Fruit fly (Drosophila melanogaster) whole organism, embryonic: ENCODE data around the gene CG10038.

Experiments used
- Ada2b ChIP-seq: fragments of 200-800 bp; sonication (Bioruptor generic); IDR thresholded peaks from 2 replicates; pipeline ENCODE4 v1.3.6; 2022; ENCODE audit warnings: missing biosample characterization, missing genetic modification characterization
- B-H1 ChIP-seq: fragments of 200-800 bp; sonication (Bioruptor generic); IDR thresholded peaks from 3 replicates; pipeline ENCODE4 v1.3.6; 2022; ENCODE audit warnings: missing biosample characterization, missing genetic modification characterization
- Bgb ChIP-seq: fragments of 200-800 bp; sonication (Bioruptor generic); IDR thresholded peaks from 2 replicates; pipeline ENCODE4 v1.3.6; 2022; ENCODE audit warnings: missing biosample characterization, missing genetic modification characterization; ENCODE audit not compliant: partially characterized antibody
- CG10267 ChIP-seq: fragments of 200-800 bp; sonication (Bioruptor generic); optimal IDR thresholded peaks from 2 replicates; lab custom pipeline; 2018; ENCODE audit warnings: missing biosample characterization, mild to moderate bottlenecking, missing genetic modification characterization, moderate library complexity
- CG11093 ChIP-seq: fragments of 200-800 bp; sonication (Bioruptor generic); IDR thresholded peaks from 3 replicates; pipeline ENCODE4 v1.3.6; 2022; ENCODE audit warnings: missing biosample characterization, missing genetic modification characterization
- CG11695 ChIP-seq: fragments of 200-800 bp; sonication (Bioruptor generic); IDR thresholded peaks from 3 replicates; pipeline ENCODE4 v1.3.6; 2022; ENCODE audit warnings: missing biosample characterization, missing genetic modification characterization
- CG12659 ChIP-seq: fragments of 200-800 bp; sonication (Bioruptor generic); optimal IDR thresholded peaks from 3 replicates; lab custom pipeline; 2017; ENCODE audit warnings: mild to moderate bottlenecking, missing biosample characterization, missing genetic modification reagents, missing genetic modification characterization
- CG14014 ChIP-seq: fragments of 200-800 bp; sonication (Bioruptor generic); IDR thresholded peaks from 2 replicates; pipeline ENCODE4 v1.3.6; 2022; ENCODE audit warnings: missing biosample characterization, missing genetic modification characterization
- CG14710 ChIP-seq: fragments of 200-800 bp; sonication (Bioruptor generic); optimal IDR thresholded peaks from 3 replicates; lab custom pipeline; 2019; ENCODE audit warnings: missing biosample characterization, mild to moderate bottlenecking, missing genetic modification characterization, moderate library complexity
- CG15269 ChIP-seq: fragments of 200-800 bp; sonication (Bioruptor generic); optimal IDR thresholded peaks from 2 replicates; lab custom pipeline; 2018; ENCODE audit warnings: missing biosample characterization, mild to moderate bottlenecking, missing genetic modification characterization, moderate library complexity
- CG17802 ChIP-seq: fragments of 200-800 bp; sonication (Bioruptor generic); optimal IDR thresholded peaks from 2 replicates; lab custom pipeline; 2018; ENCODE audit warnings: missing biosample characterization, mild to moderate bottlenecking, missing genetic modification characterization, moderate library complexity
- CG2116 ChIP-seq: fragments of 200-800 bp; sonication (Bioruptor generic); optimal IDR thresholded peaks from 3 replicates; lab custom pipeline; 2018; ENCODE audit warnings: missing biosample characterization, mild to moderate bottlenecking, missing genetic modification characterization
- CG2678 ChIP-seq: fragments of 200-800 bp; sonication (Bioruptor generic); optimal IDR thresholded peaks from 3 replicates; lab custom pipeline; 2019; ENCODE audit warnings: missing biosample characterization, mild to moderate bottlenecking, missing genetic modification characterization, moderate library complexity
- CG2875 ChIP-seq: fragments of 200-800 bp; sonication (Bioruptor generic); optimal IDR thresholded peaks from 2 replicates; lab custom pipeline; 2017; ENCODE audit warnings: missing biosample characterization, mild to moderate bottlenecking, missing genetic modification characterization, missing genetic modification reagents
- CG2889 ChIP-seq: fragments of 200-800 bp; sonication (Bioruptor generic); IDR thresholded peaks from 3 replicates; pipeline ENCODE4 v1.3.6; 2022; ENCODE audit warnings: missing biosample characterization, missing genetic modification characterization
- CG30403 ChIP-seq: fragments of 200-800 bp; sonication (Bioruptor generic); optimal IDR thresholded peaks from 3 replicates; lab custom pipeline; 2016; ENCODE audit warnings: missing biosample characterization, missing genetic modification characterization
- CG30431 ChIP-seq: fragments of 200-800 bp; sonication (Bioruptor generic); optimal IDR thresholded peaks from 2 replicates; lab custom pipeline; 2017; ENCODE audit warnings: missing biosample characterization, missing genetic modification characterization
- CG31441 ChIP-seq: fragments of 200-800 bp; sonication (Bioruptor generic); IDR thresholded peaks from 2 replicates; pipeline ENCODE4 v1.3.6; 2022; ENCODE audit warnings: missing biosample characterization, missing genetic modification characterization
- CG3407 ChIP-seq: fragments of 200-800 bp; sonication (Bioruptor generic); optimal IDR thresholded peaks from 2 replicates; lab custom pipeline; 2018; ENCODE audit warnings: missing biosample characterization, mild to moderate bottlenecking, missing genetic modification characterization
- CG34376 ChIP-seq: fragments of 200-800 bp; sonication (Bioruptor generic); optimal IDR thresholded peaks from 2 replicates; lab custom pipeline; 2018; ENCODE audit warnings: missing biosample characterization, mild to moderate bottlenecking, missing genetic modification characterization
- CG4424 ChIP-seq: fragments of 200-800 bp; sonication (Bioruptor generic); optimal IDR thresholded peaks from 3 replicates; lab custom pipeline; 2016; ENCODE audit warnings: missing biosample characterization, missing genetic modification characterization
- CG4617 ChIP-seq: fragments of 200-800 bp; sonication (Bioruptor generic); optimal IDR thresholded peaks from 3 replicates; lab custom pipeline; 2016; ENCODE audit warnings: missing biosample characterization, missing genetic modification characterization, borderline replicate concordance
- CG4854 ChIP-seq: fragments of 200-800 bp; sonication (Bioruptor generic); optimal IDR thresholded peaks from 2 replicates; lab custom pipeline; 2016; ENCODE audit warnings: missing biosample characterization, missing genetic modification characterization, inconsistent platforms
- CG6854 ChIP-seq: fragments of 200-800 bp; sonication (Bioruptor generic); optimal IDR thresholded peaks from 3 replicates; lab custom pipeline; 2017; ENCODE audit warnings: missing biosample characterization, mild to moderate bottlenecking, missing genetic modification characterization
- D19B ChIP-seq: fragments of 200-800 bp; sonication (Bioruptor generic); optimal IDR thresholded peaks from 2 replicates; lab custom pipeline; 2017; ENCODE audit warnings: missing biosample characterization, mild to moderate bottlenecking, missing genetic modification characterization
- Dbx ChIP-seq: fragments of 200-800 bp; sonication (Bioruptor generic); IDR thresholded peaks from 3 replicates; pipeline ENCODE4 v1.3.6; 2022; ENCODE audit warnings: missing biosample characterization, missing genetic modification characterization
- Gug ChIP-seq: fragments of 200-800 bp; sonication (Bioruptor generic); IDR thresholded peaks from 4 replicates; pipeline ENCODE4 v1.3.6; 2022; ENCODE audit warnings: missing biosample characterization, missing genetic modification characterization
- Hr78 ChIP-seq, 2 experiments: fragments of 200-800 bp in 1 of 2; fragments of >200 bp in 1 of 2; sonication (Bioruptor generic) in 1 of 2; optimal IDR thresholded peaks; 2 replicates each; lab custom pipeline; 2017 to 2019; ENCODE audit warnings: missing biosample characterization in 2 of 2, missing genetic modification characterization in 2 of 2, mild to moderate bottlenecking in 1 of 2, moderate library complexity in 1 of 2
- Lim3 ChIP-seq: fragments of 200-800 bp; sonication (Bioruptor generic); IDR thresholded peaks from 2 replicates; pipeline ENCODE4 v1.3.6; 2022; ENCODE audit warnings: missing biosample characterization, missing genetic modification characterization
- PHDP ChIP-seq: fragments of 200-800 bp; sonication (Bioruptor generic); optimal IDR thresholded peaks from 3 replicates; lab custom pipeline; 2018; ENCODE audit warnings: missing biosample characterization, mild to moderate bottlenecking, missing genetic modification characterization, moderate library complexity
- Rx ChIP-seq: fragments of 200-800 bp; sonication (Bioruptor generic); IDR thresholded peaks from 2 replicates; pipeline ENCODE4 v1.3.6; 2022; ENCODE audit warnings: missing biosample characterization, missing genetic modification characterization
- Ssrp ChIP-seq: fragments of 200-800 bp; sonication (Bioruptor generic); optimal IDR thresholded peaks from 2 replicates; lab custom pipeline; 2018; ENCODE audit warnings: missing biosample characterization, mild to moderate bottlenecking, missing genetic modification characterization, moderate library complexity
- aop ChIP-seq: fragments of 200-800 bp; sonication (Bioruptor generic); IDR thresholded peaks from 2 replicates; pipeline ENCODE4 v1.3.6; 2022; ENCODE audit warnings: missing biosample characterization, missing genetic modification characterization
- chinmo ChIP-seq: fragments of 200-800 bp; sonication (Bioruptor generic); IDR thresholded peaks from 4 replicates; pipeline ENCODE4 v1.3.6; 2022; ENCODE audit warnings: missing biosample characterization, missing genetic modification characterization; ENCODE audit not compliant: partially characterized antibody
- ems ChIP-seq: fragments of 200-800 bp; sonication (Bioruptor generic); optimal IDR thresholded peaks from 3 replicates; lab custom pipeline; 2016; ENCODE audit warnings: missing biosample characterization, missing genetic modification characterization
- eve ChIP-seq, 2 experiments: fragments of >200 bp; optimal IDR thresholded peaks; 2 replicates each; lab custom pipeline; 2017; ENCODE audit warnings: missing biosample characterization in 2 of 2, missing genetic modification characterization in 2 of 2
- ewg ChIP-seq: fragments of 200-800 bp; sonication (Bioruptor generic); optimal IDR thresholded peaks from 3 replicates; lab custom pipeline; 2017; ENCODE audit warnings: mild to moderate bottlenecking, missing biosample characterization, missing genetic modification reagents, missing genetic modification characterization
- gt ChIP-seq: fragments of 200-800 bp; sonication (Bioruptor generic); IDR thresholded peaks from 2 replicates; pipeline ENCODE4 v1.3.6; 2022; ENCODE audit warnings: missing biosample characterization, missing genetic modification characterization
- hbn ChIP-seq: fragments of 200-800 bp; sonication (Bioruptor generic); IDR thresholded peaks from 2 replicates; pipeline ENCODE4 v1.3.6; 2022; ENCODE audit warnings: missing biosample characterization, missing genetic modification characterization; ENCODE audit not compliant: partially characterized antibody
- hth ChIP-seq: fragments of >200 bp; optimal IDR thresholded peaks from 2 replicates; lab custom pipeline; 2017; ENCODE audit warnings: inconsistent platforms
- inv ChIP-seq: fragments of 200-800 bp; sonication (Bioruptor generic); IDR thresholded peaks from 2 replicates; pipeline ENCODE4 v1.3.6; 2022; ENCODE audit warnings: missing biosample characterization, missing genetic modification characterization; ENCODE audit not compliant: partially characterized antibody
- kah ChIP-seq: fragments of 200-800 bp; sonication (Bioruptor generic); optimal IDR thresholded peaks from 2 replicates; lab custom pipeline; 2018; ENCODE audit warnings: missing biosample characterization, mild to moderate bottlenecking, missing genetic modification characterization
- lbe ChIP-seq: fragments of 200-800 bp; sonication (Bioruptor generic); optimal IDR thresholded peaks from 2 replicates; lab custom pipeline; 2016; ENCODE audit warnings: missing biosample characterization, mild to moderate bottlenecking, missing genetic modification characterization
- mam ChIP-seq: fragments of 200-800 bp; sonication (Bioruptor generic); optimal IDR thresholded peaks from 3 replicates; lab custom pipeline; 2016; ENCODE audit warnings: missing biosample characterization, missing genetic modification characterization
- odd ChIP-seq: fragments of 200-800 bp; sonication (Bioruptor generic); optimal IDR thresholded peaks from 2 replicates; lab custom pipeline; 2017; ENCODE audit warnings: missing biosample characterization, mild to moderate bottlenecking, missing genetic modification characterization
- ranshi ChIP-seq: fragments of 200-800 bp; sonication (Bioruptor generic); IDR thresholded peaks from 2 replicates; pipeline ENCODE4 v1.3.6; 2022; ENCODE audit warnings: missing biosample characterization, missing genetic modification characterization
- row ChIP-seq: fragments of 200-800 bp; sonication (Bioruptor generic); IDR thresholded peaks from 3 replicates; pipeline ENCODE4 v1.3.6; 2022; ENCODE audit warnings: missing biosample characterization, missing genetic modification characterization
- sens-2 ChIP-seq: fragments of 200-800 bp; sonication (Bioruptor generic); IDR thresholded peaks from 2 replicates; pipeline ENCODE4 v1.3.6; 2022; ENCODE audit warnings: missing biosample characterization, missing genetic modification characterization
- slou ChIP-seq: fragments of 200-800 bp; sonication (Bioruptor generic); optimal IDR thresholded peaks from 3 replicates; lab custom pipeline; 2016; ENCODE audit warnings: missing biosample characterization, missing genetic modification characterization
- tna ChIP-seq: fragments of 200-800 bp; sonication (Bioruptor generic); IDR thresholded peaks from 2 replicates; pipeline ENCODE4 v1.3.6; 2022; ENCODE audit warnings: missing biosample characterization, missing genetic modification characterization; ENCODE audit not compliant: partially characterized antibody
- ttk ChIP-seq: fragments of 200-800 bp; sonication (Bioruptor generic); IDR thresholded peaks from 2 replicates; pipeline ENCODE4 v2.1.2; 2022; ENCODE audit warnings: missing biosample characterization, missing genetic modification characterization

CG10038 gene

DNA sequence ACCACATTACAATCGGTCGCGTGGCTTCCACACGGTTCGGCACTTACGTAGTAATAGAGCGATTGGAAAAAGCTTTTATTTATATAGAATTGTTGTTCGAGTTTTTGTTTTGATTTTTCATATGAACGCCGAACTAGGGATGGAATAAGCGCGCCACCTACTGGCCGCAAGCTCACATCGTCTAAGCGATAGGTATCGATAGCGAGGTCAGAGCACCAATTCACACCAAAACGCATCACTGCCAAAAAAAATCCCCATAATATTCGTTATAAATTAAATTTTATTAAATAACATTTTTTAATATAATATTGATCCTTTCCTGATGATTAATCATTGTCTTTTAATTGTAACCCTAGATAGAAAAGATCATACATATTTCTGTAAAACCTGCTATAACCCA is at the start of gene CG10038 (continued):
- peak; percentile 90 for TF ChIP-seq hbn (GFP tag; lab: Robert Waterston, UW)
- no peak for TF ChIP-seq CG4854 (GFP tag; lab: Kevin White, UChicago)
- TF ChIP-seq CG17802 (tag; lab: Kevin White, UChicago): no peak
- peak; percentile 61 for TF ChIP-seq CG4617 (GFP tag; lab: Kevin White, UChicago)
- no peak for TF ChIP-seq Lim3 (GFP tag; lab: Robert Waterston, UW)
- no peak for TF ChIP-seq CG14014 (GFP tag; lab: Robert Waterston, UW)
- TF ChIP-seq gt (GFP tag; lab: Robert Waterston, UW): no peak
- no peak for TF ChIP-seq CG11093
- peak; percentile 63 for TF ChIP-seq CG30403 (GFP tag; lab: Kevin White, UChicago)
- no peak for TF ChIP-seq eve (GFP tag; optimal IDR thresholded peaks at IDR 0.05; lab: Kevin White, UChicago)
- no peak for TF ChIP-seq CG30431 (GFP tag; lab: Kevin White, UChicago)
- no peak for TF ChIP-seq slou (GFP tag; lab: Kevin White, UChicago)
- TF ChIP-seq kah: no peak
- TF ChIP-seq D19B (GFP tag; lab: Kevin White, UChicago): no peak
- TF ChIP-seq CG2875 (GFP tag; lab: Kevin White, UChicago): peak; percentile 20
- no peak for TF ChIP-seq aop (GFP tag; lab: Robert Waterston, UW)
- peak; percentile 45 for TF ChIP-seq mam (GFP tag; lab: Kevin White, UChicago)
- TF ChIP-seq Dbx (GFP tag; lab: Robert Waterston, UW): peak; percentile 59; the same call in 2 of the 3 replicates
- peak; percentile 41 for TF ChIP-seq PHDP (tag; lab: Kevin White, UChicago)
- TF ChIP-seq CG4424 (GFP tag; lab: Kevin White, UChicago): peak; percentile 36
- peak; percentile 93 for TF ChIP-seq inv (GFP tag; lab: Robert Waterston, UW)
- TF ChIP-seq ewg: no peak
- no peak for TF ChIP-seq ttk (GFP tag; lab: Robert Waterston, UW)
- no peak for TF ChIP-seq CG15269 (tag; lab: Kevin White, UChicago)
- TF ChIP-seq CG11695: no peak
- TF ChIP-seq Bgb (GFP tag; lab: Robert Waterston, UW): peak; percentile 97
- no peak for TF ChIP-seq CG3407
- TF ChIP-seq CG10267: peak; percentile 55
- TF ChIP-seq Rx (GFP tag; lab: Robert Waterston, UW): no peak
- no peak for TF ChIP-seq Hr78 (GFP tag; optimal IDR thresholded peaks at IDR 0.05; lab: Kevin White, UChicago)
- TF ChIP-seq Ada2b (GFP tag; lab: Robert Waterston, UW): no peak
- TF ChIP-seq ranshi (GFP tag; lab: Robert Waterston, UW): no peak
- TF ChIP-seq tna (GFP tag; lab: Robert Waterston, UW): peak; percentile 91
- no peak for TF ChIP-seq odd (GFP tag; lab: Kevin White, UChicago)
- TF ChIP-seq CG14710 (tag; lab: Kevin White, UChicago): peak; percentile 52
- TF ChIP-seq Ssrp: no peak
- no peak for TF ChIP-seq CG2889 (GFP tag; lab: Robert Waterston, UW)
- peak; percentile 37 for TF ChIP-seq lbe (GFP tag; lab: Kevin White, UChicago)
- no peak for TF ChIP-seq ems (GFP tag; lab: Kevin White, UChicago)
- peak; percentile 43; the same call in 1 of the 2 replicates for TF ChIP-seq CG31441 (GFP tag; lab: Robert Waterston, UW)
- no peak for TF ChIP-seq sens-2 (GFP tag; lab: Robert Waterston, UW)
- TF ChIP-seq hth: no peak
- peak; percentile 62; the same call in 2 of the 4 replicates for TF ChIP-seq Gug (GFP tag; lab: Robert Waterston, UW)
- TF ChIP-seq CG12659: peak; percentile 62
- TF ChIP-seq chinmo (GFP tag; lab: Robert Waterston, UW): peak; percentile 92
- peak; percentile 96 for TF ChIP-seq CG2116 (GFP tag; lab: Kevin White, UChicago)
- peak; percentile 86 for TF ChIP-seq row (GFP tag; lab: Robert Waterston, UW)
- no peak for TF ChIP-seq CG6854 (GFP tag; lab: Kevin White, UChicago)
- TF ChIP-seq CG34376 (GFP tag; lab: Kevin White, UChicago): no peak
- no peak for TF ChIP-seq CG2678
- no peak for TF ChIP-seq B-H1 (GFP tag; lab: Robert Waterston, UW)
